1 fruit fly cellular context compared by ENCODE assay signal in genomic region chr3L:14708053-14708452, dm6.
TF ChIP-seq lines count a peak whose summit lies in the region.

No protein-coding gene starts in this region.

TF ChIP-seq in whole organism, embryonic, 481 proteins besides CTCF, POLR2A, EP300 and RAD21 (continued from another document and continues in another):
- TF ChIP-seq unpg (GFP tag; optimal IDR thresholded peaks at IDR 0.05; lab: Kevin White, UChicago), result peak; percentile 33
- no peak for TF ChIP-seq CG12299 (tag; optimal IDR thresholded peaks at IDR 0.05; lab: Kevin White, UChicago)
- no peak for TF ChIP-seq CG34422 (GFP tag; IDR thresholded peaks at IDR 0.05; lab: Robert Waterston, UW)
- TF ChIP-seq PHDP (tag; optimal IDR thresholded peaks at IDR 0.05; lab: Kevin White, UChicago), result peak; percentile 70
- peak; percentile 53 for TF ChIP-seq Vsx1 (GFP tag; optimal IDR thresholded peaks at IDR 0.05; lab: Kevin White, UChicago)
- peak; percentile 74 for TF ChIP-seq CG1792 (GFP tag; optimal IDR thresholded peaks at IDR 0.05; lab: Kevin White, UChicago)
- TF ChIP-seq Hmx (GFP tag; optimal IDR thresholded peaks at IDR 0.05; lab: Kevin White, UChicago), result no peak
- no peak for TF ChIP-seq sqz (GFP tag; optimal IDR thresholded peaks at IDR 0.05; lab: Kevin White, UChicago)
- peak; percentile 64 for TF ChIP-seq Fer1 (GFP tag; optimal IDR thresholded peaks at IDR 0.05; lab: Kevin White, UChicago)
- TF ChIP-seq nmo (GFP tag; optimal IDR thresholded peaks at IDR 0.05; lab: Kevin White, UChicago), result no peak
- peak; percentile 40 for TF ChIP-seq trh (GFP tag; optimal IDR thresholded peaks at IDR 0.05; lab: Kevin White, UChicago)
- TF ChIP-seq pita (GFP tag; optimal IDR thresholded peaks at IDR 0.05; lab: Kevin White, UChicago), result no peak
- TF ChIP-seq psq (GFP tag; optimal IDR thresholded peaks at IDR 0.05; lab: Kevin White, UChicago), result no peak
- TF ChIP-seq hth (optimal IDR thresholded peaks at IDR 0.05; lab: Kevin White, UChicago), result no peak
- no peak; the same call in 1 of the 2 replicates for TF ChIP-seq ranshi (GFP tag; IDR thresholded peaks at IDR 0.05; lab: Robert Waterston, UW)
- TF ChIP-seq Deaf1 (tag; optimal IDR thresholded peaks at IDR 0.05; lab: Kevin White, UChicago), result no peak
- peak; percentile 48 for TF ChIP-seq gro (GFP tag; optimal IDR thresholded peaks at IDR 0.05; lab: Kevin White, UChicago)
- no peak for TF ChIP-seq CG15479 (GFP tag; optimal IDR thresholded peaks at IDR 0.05; lab: Kevin White, UChicago)
- peak; percentile 1 for TF ChIP-seq CG10274 (GFP tag; optimal IDR thresholded peaks at IDR 0.05; lab: Kevin White, UChicago)
- no peak for TF ChIP-seq yki (optimal IDR thresholded peaks at IDR 0.05; lab: Kevin White, UChicago)
- TF ChIP-seq Kr (GFP tag; optimal IDR thresholded peaks at IDR 0.05; lab: Kevin White, UChicago), result no peak
- no peak; the same call in 1 of the 2 replicates for TF ChIP-seq sob (GFP tag; IDR thresholded peaks at IDR 0.05; lab: Robert Waterston, UW)
- 0 out of 2 replicates have a peak, but pooled peaks have one; percentile 10 for TF ChIP-seq CG43689 (GFP tag; IDR thresholded peaks at IDR 0.05; lab: Robert Waterston, UW)
- TF ChIP-seq Bteb2 (GFP tag; optimal IDR thresholded peaks at IDR 0.05; lab: Kevin White, UChicago), result no peak
- TF ChIP-seq CG6765 (GFP tag; optimal IDR thresholded peaks at IDR 0.05; lab: Kevin White, UChicago), result peak; percentile 59
- no peak for TF ChIP-seq CG33557 (GFP tag; optimal IDR thresholded peaks at IDR 0.05; lab: Kevin White, UChicago)
- TF ChIP-seq cas (GFP tag; IDR thresholded peaks at IDR 0.05; lab: Robert Waterston, UW), result no peak
- TF ChIP-seq dan (GFP tag; IDR thresholded peaks at IDR 0.05; lab: Robert Waterston, UW), result no peak
- peak; percentile 8 for TF ChIP-seq CG7839 (tag; optimal IDR thresholded peaks at IDR 0.05; lab: Kevin White, UChicago)
- no peak for TF ChIP-seq Dref (GFP tag; IDR thresholded peaks at IDR 0.05; lab: Robert Waterston, UW)
- no peak for TF ChIP-seq CG18262 (tag; optimal IDR thresholded peaks at IDR 0.05; lab: Kevin White, UChicago)
- no peak for TF ChIP-seq ara (GFP tag; IDR thresholded peaks at IDR 0.05; lab: Robert Waterston, UW)
- TF ChIP-seq CG1529 (GFP tag; optimal IDR thresholded peaks at IDR 0.05; lab: Kevin White, UChicago), result no peak
- TF ChIP-seq MBD-R2 (GFP tag; IDR thresholded peaks at IDR 0.05; lab: Robert Waterston, UW), result no peak
- TF ChIP-seq row (GFP tag; IDR thresholded peaks at IDR 0.05; lab: Robert Waterston, UW), result no peak
- no peak for TF ChIP-seq bowl (GFP tag; IDR thresholded peaks at IDR 0.05; lab: Robert Waterston, UW)
- TF ChIP-seq CG15514 (GFP tag; optimal IDR thresholded peaks at IDR 0.05; lab: Kevin White, UChicago), result peak; percentile 70
- peak; percentile 55 for TF ChIP-seq CG33213 (GFP tag; optimal IDR thresholded peaks at IDR 0.05; lab: Kevin White, UChicago)
- TF ChIP-seq C15 (GFP tag; IDR thresholded peaks at IDR 0.05; lab: Robert Waterston, UW), result no peak
- TF ChIP-seq az2 (GFP tag; optimal IDR thresholded peaks at IDR 0.05; lab: Kevin White, UChicago), result no peak
- TF ChIP-seq ato (GFP tag; IDR thresholded peaks at IDR 0.05; lab: Robert Waterston, UW; ENCODE audit: partially characterized antibody), result no peak
- peak; percentile 58; the same call in 1 of the 3 replicates for TF ChIP-seq so (GFP tag; IDR thresholded peaks at IDR 0.05; lab: Robert Waterston, UW)
- no peak for TF ChIP-seq ems (GFP tag; optimal IDR thresholded peaks at IDR 0.05; lab: Kevin White, UChicago)
- TF ChIP-seq gcm2 (GFP tag; optimal IDR thresholded peaks at IDR 0.05; lab: Kevin White, UChicago), result no peak
- TF ChIP-seq TFAM (GFP tag; optimal IDR thresholded peaks at IDR 0.05; lab: Kevin White, UChicago), result no peak
- no peak for TF ChIP-seq Scr (GFP tag; IDR thresholded peaks at IDR 0.05; lab: Robert Waterston, UW; ENCODE audit: partially characterized antibody)
- TF ChIP-seq ttk (GFP tag; IDR thresholded peaks at IDR 0.05; lab: Robert Waterston, UW), result no peak
- no peak for TF ChIP-seq hb (GFP tag; IDR thresholded peaks at IDR 0.05; lab: Robert Waterston, UW; ENCODE audit: partially characterized antibody)
- no peak for TF ChIP-seq Taf1 (GFP tag; IDR thresholded peaks at IDR 0.05; lab: Robert Waterston, UW)
- no peak for TF ChIP-seq Med (GFP tag; lab: Kevin White, UChicago)
- TF ChIP-seq CG8290 (GFP tag; optimal IDR thresholded peaks at IDR 0.05; lab: Kevin White, UChicago), result no peak
- TF ChIP-seq CG8290 (tag; optimal IDR thresholded peaks at IDR 0.05; lab: Kevin White, UChicago), result peak in 1 of 2 experiments; percentile 71
- TF ChIP-seq slou (GFP tag; optimal IDR thresholded peaks at IDR 0.05; lab: Kevin White, UChicago), result peak; percentile 46
- TF ChIP-seq CG4707 (GFP tag; optimal IDR thresholded peaks at IDR 0.05; lab: Kevin White, UChicago), result no peak
- TF ChIP-seq Sin3A (optimal IDR thresholded peaks at IDR 0.05; lab: Kevin White, UChicago), result no peak
- no peak for TF ChIP-seq Dip2 (GFP tag; IDR thresholded peaks at IDR 0.05; lab: Robert Waterston, UW)
- no peak for TF ChIP-seq CG14050 (GFP tag; IDR thresholded peaks at IDR 0.05; lab: Robert Waterston, UW)
- no peak for TF ChIP-seq bsh (GFP tag; optimal IDR thresholded peaks at IDR 0.05; lab: Kevin White, UChicago)
- TF ChIP-seq Doc2 (GFP tag; IDR thresholded peaks at IDR 0.05; lab: Robert Waterston, UW), result no peak
- no peak for TF ChIP-seq croc (GFP tag; conservative IDR thresholded peaks at IDR 0.05; lab: Robert Waterston, UW)
- TF ChIP-seq ash1 (GFP tag; optimal IDR thresholded peaks at IDR 0.05; lab: Kevin White, UChicago), result no peak
- TF ChIP-seq CG6254 (GFP tag; optimal IDR thresholded peaks at IDR 0.05; lab: Kevin White, UChicago), result no peak
- no peak for TF ChIP-seq jumu (GFP tag; optimal IDR thresholded peaks at IDR 0.05; lab: Kevin White, UChicago)
- peak; percentile 23 for TF ChIP-seq exex (tag; optimal IDR thresholded peaks at IDR 0.05; lab: Kevin White, UChicago)
- no peak for TF ChIP-seq p53 (GFP tag; optimal IDR thresholded peaks at IDR 0.05; lab: Kevin White, UChicago)
- no peak for TF ChIP-seq slp2 (GFP tag; optimal IDR thresholded peaks at IDR 0.05; lab: Kevin White, UChicago)
- TF ChIP-seq ERR (GFP tag; optimal IDR thresholded peaks at IDR 0.05; lab: Kevin White, UChicago), result no peak
- no peak for TF ChIP-seq sna (GFP tag; IDR thresholded peaks at IDR 0.05; lab: Robert Waterston, UW; ENCODE audit: partially characterized antibody)
- TF ChIP-seq HLHmδ (GFP tag; optimal IDR thresholded peaks at IDR 0.05; lab: Kevin White, UChicago), result no peak
- no peak for TF ChIP-seq CG16863 (GFP tag; optimal IDR thresholded peaks at IDR 0.05; lab: Kevin White, UChicago)
- TF ChIP-seq dmrt11E (tag; optimal IDR thresholded peaks at IDR 0.05; lab: Kevin White, UChicago), result no peak
- no peak for TF ChIP-seq CG14667 (GFP tag; IDR thresholded peaks at IDR 0.05; lab: Robert Waterston, UW)
- no peak for TF ChIP-seq CG4328 (GFP tag; optimal IDR thresholded peaks at IDR 0.05; lab: Kevin White, UChicago)
- peak; percentile 3 for TF ChIP-seq CG10462 (GFP tag; optimal IDR thresholded peaks at IDR 0.05; lab: Kevin White, UChicago)
- 0 out of 3 replicates have a peak, but pooled peaks have one; percentile 19 for TF ChIP-seq tgo (GFP tag; IDR thresholded peaks at IDR 0.05; lab: Robert Waterston, UW)
- TF ChIP-seq Ptx1 (GFP tag; IDR thresholded peaks at IDR 0.05; lab: Robert Waterston, UW), result no peak
- TF ChIP-seq BEAF-32 (GFP tag; optimal IDR thresholded peaks at IDR 0.05; lab: Kevin White, UChicago), result no peak
- no peak for TF ChIP-seq aop (GFP tag; IDR thresholded peaks at IDR 0.05; lab: Robert Waterston, UW)
- no peak; the same call in 1 of the 2 replicates for TF ChIP-seq CG32532 (GFP tag; IDR thresholded peaks at IDR 0.05; lab: Robert Waterston, UW)
- no peak for TF ChIP-seq nom (GFP tag; optimal IDR thresholded peaks at IDR 0.05; lab: Kevin White, UChicago)
- no peak for TF ChIP-seq bigmax (GFP tag; optimal IDR thresholded peaks at IDR 0.05; lab: Kevin White, UChicago)
- no peak for TF ChIP-seq CG7745 (tag; optimal IDR thresholded peaks at IDR 0.05; lab: Kevin White, UChicago)
- no peak for TF ChIP-seq Hr3 (GFP tag; optimal IDR thresholded peaks at IDR 0.05; lab: Kevin White, UChicago)
- no peak for TF ChIP-seq pb (GFP tag; optimal IDR thresholded peaks at IDR 0.05; lab: Kevin White, UChicago)
- peak; percentile 19 for TF ChIP-seq wek (GFP tag; optimal IDR thresholded peaks at IDR 0.05; lab: Kevin White, UChicago)
- TF ChIP-seq CG6272 (GFP tag; IDR thresholded peaks at IDR 0.05; lab: Robert Waterston, UW), result no peak
- peak; percentile 54 for TF ChIP-seq CG12769 (tag; optimal IDR thresholded peaks at IDR 0.05; lab: Kevin White, UChicago)
- TF ChIP-seq CG9215 (GFP tag; IDR thresholded peaks at IDR 0.05; lab: Robert Waterston, UW), result no peak
- TF ChIP-seq CG7987 (GFP tag; optimal IDR thresholded peaks at IDR 0.05; lab: Kevin White, UChicago), result peak; percentile 69
- no peak for TF ChIP-seq salm (tag; optimal IDR thresholded peaks at IDR 0.05; lab: Kevin White, UChicago)
- TF ChIP-seq Xbp1 (GFP tag; optimal IDR thresholded peaks at IDR 0.05; lab: Kevin White, UChicago), result no peak
- no peak for TF ChIP-seq lov (optimal IDR thresholded peaks at IDR 0.05; lab: Kevin White, UChicago)
- TF ChIP-seq lov (GFP tag; IDR thresholded peaks at IDR 0.05; lab: Robert Waterston, UW), result no peak
- no peak for TF ChIP-seq Aef1 (GFP tag; IDR thresholded peaks at IDR 0.05; lab: Robert Waterston, UW)
- TF ChIP-seq CG15011 (GFP tag; optimal IDR thresholded peaks at IDR 0.05; lab: Kevin White, UChicago), result peak; percentile 54
- TF ChIP-seq bcd (GFP tag; optimal IDR thresholded peaks at IDR 0.05; lab: Kevin White, UChicago), result peak; percentile 18
- TF ChIP-seq CG7372 (GFP tag; IDR thresholded peaks at IDR 0.05; lab: Robert Waterston, UW), result no peak
- no peak for TF ChIP-seq CkIIα-i1 (GFP tag; IDR thresholded peaks at IDR 0.05; lab: Robert Waterston, UW)
- TF ChIP-seq CG7928 (GFP tag; optimal IDR thresholded peaks at IDR 0.05; lab: Kevin White, UChicago), result no peak
- TF ChIP-seq CG12391 (tag; optimal IDR thresholded peaks at IDR 0.05; lab: Kevin White, UChicago), result no peak
- TF ChIP-seq dysf (GFP tag; IDR thresholded peaks at IDR 0.05; lab: Robert Waterston, UW), result no peak; the same call in 2 of the 3 replicates
- TF ChIP-seq CG12942 (GFP tag; optimal IDR thresholded peaks at IDR 0.05; lab: Kevin White, UChicago), result peak; percentile 39
- TF ChIP-seq CG11560 (tag; IDR thresholded peaks at IDR 0.05; lab: Robert Waterston, UW), result no peak
- peak; percentile 51 for TF ChIP-seq CG13624 (GFP tag; optimal IDR thresholded peaks at IDR 0.05; lab: Kevin White, UChicago)
- no peak for TF ChIP-seq tll (GFP tag; optimal IDR thresholded peaks at IDR 0.05; lab: Kevin White, UChicago)
- peak in 1 of 2 experiments; percentile 4 for TF ChIP-seq Trl (optimal IDR thresholded peaks at IDR 0.05; lab: Kevin White, UChicago)
- TF ChIP-seq Trl (GFP tag; optimal IDR thresholded peaks at IDR 0.05; lab: Kevin White, UChicago), result peak; percentile 62
- peak; percentile 48; the same call in 1 of the 2 replicates for TF ChIP-seq CG16779 (GFP tag; IDR thresholded peaks at IDR 0.05; lab: Robert Waterston, UW)
- peak; percentile 19 for TF ChIP-seq CG17385 (GFP tag; optimal IDR thresholded peaks at IDR 0.05; lab: Kevin White, UChicago)
- peak; percentile 4 for TF ChIP-seq sug (tag; optimal IDR thresholded peaks at IDR 0.05; lab: Kevin White, UChicago)
- TF ChIP-seq Side (GFP tag; optimal IDR thresholded peaks at IDR 0.05; lab: Kevin White, UChicago), result no peak
- no peak for TF ChIP-seq CG17186 (GFP tag; optimal IDR thresholded peaks at IDR 0.05; lab: Kevin White, UChicago)
- no peak for TF ChIP-seq kah (GFP tag; optimal IDR thresholded peaks at IDR 0.05; lab: Kevin White, UChicago)
- no peak for TF ChIP-seq E2f1 (GFP tag; IDR thresholded peaks at IDR 0.05; lab: Robert Waterston, UW)
- TF ChIP-seq pho (GFP tag; optimal IDR thresholded peaks at IDR 0.05; lab: Kevin White, UChicago), result peak; percentile 46
- no peak for TF ChIP-seq Hr39 (optimal IDR thresholded peaks at IDR 0.05; lab: Kevin White, UChicago)
- TF ChIP-seq sima (GFP tag; optimal IDR thresholded peaks at IDR 0.05; lab: Kevin White, UChicago), result no peak
- no peak for TF ChIP-seq CG4282 (GFP tag; optimal IDR thresholded peaks at IDR 0.05; lab: Kevin White, UChicago)
- TF ChIP-seq zfh2 (GFP tag; optimal IDR thresholded peaks at IDR 0.05; lab: Kevin White, UChicago), result no peak
- TF ChIP-seq cg (GFP tag; optimal IDR thresholded peaks at IDR 0.05; lab: Kevin White, UChicago), result no peak
- TF ChIP-seq gcm (GFP tag; optimal IDR thresholded peaks at IDR 0.05; lab: Kevin White, UChicago), result no peak
- peak; percentile 53 for TF ChIP-seq tio (GFP tag; optimal IDR thresholded peaks at IDR 0.05; lab: Kevin White, UChicago)
- no peak for TF ChIP-seq nerfin-2 (GFP tag; IDR thresholded peaks at IDR 0.05; lab: Robert Waterston, UW; ENCODE audit: partially characterized antibody)
- no peak for TF ChIP-seq CG17802 (tag; optimal IDR thresholded peaks at IDR 0.05; lab: Kevin White, UChicago)
- no peak for TF ChIP-seq CG10959 (GFP tag; IDR thresholded peaks at IDR 0.05; lab: Robert Waterston, UW)
- TF ChIP-seq ssp (GFP tag; IDR thresholded peaks at IDR 0.05; lab: Robert Waterston, UW), result no peak
- no peak for TF ChIP-seq Oli (tag; optimal IDR thresholded peaks at IDR 0.05; lab: Kevin White, UChicago)
- TF ChIP-seq insv (GFP tag; optimal IDR thresholded peaks at IDR 0.05; lab: Kevin White, UChicago), result no peak
- no peak for TF ChIP-seq CG6854 (GFP tag; optimal IDR thresholded peaks at IDR 0.05; lab: Kevin White, UChicago)
- TF ChIP-seq amos (GFP tag; IDR thresholded peaks at IDR 0.05; lab: Robert Waterston, UW; ENCODE audit: partially characterized antibody), result no peak
- TF ChIP-seq H15 (GFP tag; IDR thresholded peaks at IDR 0.05; lab: Robert Waterston, UW), result no peak
- TF ChIP-seq sens (GFP tag; lab: Kevin White, UChicago), result peak; percentile 90
- TF ChIP-seq Six4 (GFP tag; optimal IDR thresholded peaks at IDR 0.05; lab: Kevin White, UChicago), result no peak
- TF ChIP-seq CoRest (tag; optimal IDR thresholded peaks at IDR 0.05; lab: Kevin White, UChicago), result peak; percentile 35
- TF ChIP-seq CG7556 (GFP tag; optimal IDR thresholded peaks at IDR 0.05; lab: Kevin White, UChicago), result no peak
- no peak for TF ChIP-seq sens-2 (GFP tag; IDR thresholded peaks at IDR 0.05; lab: Robert Waterston, UW)
- peak; percentile 10 for TF ChIP-seq CG3407 (GFP tag; optimal IDR thresholded peaks at IDR 0.05; lab: Kevin White, UChicago)
- no peak for TF ChIP-seq Ets65A (GFP tag; lab: Kevin White, UChicago)
- peak; percentile 51; the same call in 1 of the 2 replicates for TF ChIP-seq wdn (GFP tag; IDR thresholded peaks at IDR 0.05; lab: Robert Waterston, UW)
